Fruit fly (Drosophila melanogaster) Kc167 (cell line): ENCODE measurements around the gene Doc3.

Experiments
- Sin3A ChIP-seq: fragments of >200 bp; optimal IDR thresholded peaks from 2 replicates; lab custom pipeline; 2018; ENCODE audit warnings: missing external identifiers
- h ChIP-seq: fragments of >200 bp; optimal IDR thresholded peaks from 3 replicates; lab custom pipeline; 2018; ENCODE audit warnings: missing external identifiers
- insv ChIP-seq: fragments of >200 bp; optimal IDR thresholded peaks from 3 replicates; lab custom pipeline; 2018; ENCODE audit warnings: missing external identifiers
- ttk ChIP-seq: sonication (Bioruptor generic); optimal IDR thresholded peaks from 2 replicates; lab custom pipeline; 2017; ENCODE audit warnings: missing external identifiers

DNA sequence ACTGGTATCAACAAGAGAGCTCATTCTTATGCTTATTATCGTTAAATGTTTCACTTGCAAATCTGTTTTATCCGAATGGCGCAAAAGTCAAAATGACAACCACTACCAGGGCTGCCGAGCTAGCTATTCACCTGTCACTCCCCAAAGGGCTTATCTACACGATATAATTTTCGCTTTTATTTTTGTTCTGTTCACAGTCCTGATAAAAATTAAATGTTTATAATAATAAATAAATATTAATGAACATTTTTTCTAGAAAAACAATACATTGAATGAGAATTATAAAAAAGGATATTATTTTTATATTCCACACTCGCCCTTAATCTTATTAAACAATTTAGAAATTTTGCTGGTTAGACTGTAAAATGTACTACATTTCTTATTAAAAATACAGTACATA lies 4.7 kb downstream of the Doc3 start, which contains the start of gene CG5194:
- TF ChIP-seq insv (lab: Kevin White, UChicago) (no peak), h (lab: Kevin White, UChicago) (no peak), ttk (lab: Kevin White, UChicago) (no peak), Sin3A (lab: Kevin White, UChicago) (no peak)
